Fruit fly (Drosophila melanogaster): ENCODE results near the gene ps.

The ps gene

DNA sequence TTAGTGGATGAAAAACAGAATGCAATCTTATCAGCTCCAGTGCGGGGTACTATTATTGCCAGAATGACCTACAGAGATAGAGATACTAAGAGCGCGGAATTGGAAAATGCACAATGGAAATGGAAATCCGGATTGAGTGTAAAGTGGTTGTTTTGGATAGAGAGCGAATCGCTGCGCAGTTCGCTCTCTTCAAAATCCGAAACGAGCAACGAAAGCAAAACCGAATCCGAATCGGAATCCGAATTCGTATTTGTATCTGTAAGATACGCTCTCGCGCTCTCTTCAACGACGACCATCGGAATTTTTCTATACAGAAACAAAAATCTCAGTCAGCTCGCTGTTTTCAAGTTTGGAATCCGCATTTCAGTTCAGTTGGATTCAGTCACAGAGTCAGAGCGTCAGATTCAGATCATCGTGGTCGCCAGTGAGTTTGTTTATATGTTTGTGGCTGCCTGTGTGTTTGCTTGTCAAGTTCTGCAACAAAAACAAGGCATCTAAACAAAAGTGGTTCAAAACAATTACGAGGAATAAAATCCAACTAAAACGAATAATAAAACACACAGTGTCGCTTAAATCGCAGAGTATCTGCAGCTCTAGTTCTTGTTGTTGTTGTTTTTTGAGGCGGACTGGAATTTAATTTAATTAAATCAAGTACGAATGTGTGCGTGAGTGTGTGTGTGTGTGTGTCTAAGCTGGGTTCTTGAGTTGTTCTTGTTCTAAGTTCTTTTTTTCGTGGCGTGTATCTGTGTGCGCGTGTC lies at the start of gene ps (continued):
- no peak for TF ChIP-seq CG11762 (GFP tag; optimal IDR thresholded peaks at IDR 0.05; ENCODE audit: insufficient read depth)
- TF ChIP-seq acj6 (GFP tag; optimal IDR thresholded peaks at IDR 0.05), result no peak
- no peak for TF ChIP-seq achi (GFP tag; optimal IDR thresholded peaks at IDR 0.05)
- TF ChIP-seq Gug (GFP tag; IDR thresholded peaks at IDR 0.05), result no peak
- TF ChIP-seq CG6163 (GFP tag; IDR thresholded peaks at IDR 0.05), result no peak
- peak; percentile 12 for TF ChIP-seq vri (GFP tag; optimal IDR thresholded peaks at IDR 0.05)
- TF ChIP-seq CG6808 (GFP tag; optimal IDR thresholded peaks at IDR 0.05), result no peak
- peak; percentile 75 for TF ChIP-seq CG6854 (GFP tag; optimal IDR thresholded peaks at IDR 0.05)

DNA sequence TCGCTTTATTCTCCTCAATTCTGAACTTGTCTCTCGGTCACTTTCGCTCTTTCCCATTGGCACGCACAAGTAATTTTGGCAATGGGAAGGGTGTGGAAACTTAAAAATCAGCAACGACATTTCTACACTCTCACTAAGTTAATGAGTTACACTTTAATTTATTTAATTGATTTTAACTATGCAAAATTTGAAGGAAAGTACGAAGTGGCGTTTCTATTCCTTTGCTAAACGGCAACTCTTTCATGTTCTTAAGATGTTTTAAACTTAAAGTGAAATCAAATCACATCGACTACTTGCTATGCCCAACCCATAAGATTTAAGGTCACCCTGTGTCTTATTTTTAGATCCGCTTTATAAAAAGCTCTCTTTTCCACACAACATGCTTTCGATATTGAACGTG lies 47.3 kb upstream of the ps start:
- TF ChIP-seq topi (GFP tag; optimal IDR thresholded peaks at IDR 0.05), result peak; percentile 7
- peak; percentile 30 for TF ChIP-seq Met (GFP tag; optimal IDR thresholded peaks at IDR 0.05)
- TF ChIP-seq CG15336 (GFP tag; IDR thresholded peaks at IDR 0.05), result peak; percentile 53; the same call in 1 of the 2 replicates
- TF ChIP-seq Hr4 (GFP tag; optimal IDR thresholded peaks at IDR 0.05), result peak; percentile 50
- peak; percentile 21 for TF ChIP-seq cyc (GFP tag; optimal IDR thresholded peaks at IDR 0.05)
- TF ChIP-seq svp (GFP tag), result no peak
- no peak for TF ChIP-seq dac (GFP tag; optimal IDR thresholded peaks at IDR 0.05)
- TF ChIP-seq CG6276 (GFP tag; optimal IDR thresholded peaks at IDR 0.05), result peak; percentile 36
- no peak for TF ChIP-seq Sox102F (GFP tag; optimal IDR thresholded peaks at IDR 0.05)
- TF ChIP-seq CG3919 (GFP tag; optimal IDR thresholded peaks at IDR 0.05), result peak; percentile 5
- peak; percentile 29 for TF ChIP-seq Hr39 (GFP tag; optimal IDR thresholded peaks at IDR 0.05)
- peak; percentile 58; the same call in 2 of the 3 replicates for TF ChIP-seq CG8119 (GFP tag; IDR thresholded peaks at IDR 0.05)
- no peak for TF ChIP-seq CG6792 (GFP tag; optimal IDR thresholded peaks at IDR 0.05)
- peak; percentile 13 for TF ChIP-seq CG31627 (GFP tag; optimal IDR thresholded peaks at IDR 0.05)
- TF ChIP-seq Eip78C (GFP tag), result peak; percentile 71
- peak; percentile 11 for TF ChIP-seq net (GFP tag; optimal IDR thresholded peaks at IDR 0.05)

DNA sequence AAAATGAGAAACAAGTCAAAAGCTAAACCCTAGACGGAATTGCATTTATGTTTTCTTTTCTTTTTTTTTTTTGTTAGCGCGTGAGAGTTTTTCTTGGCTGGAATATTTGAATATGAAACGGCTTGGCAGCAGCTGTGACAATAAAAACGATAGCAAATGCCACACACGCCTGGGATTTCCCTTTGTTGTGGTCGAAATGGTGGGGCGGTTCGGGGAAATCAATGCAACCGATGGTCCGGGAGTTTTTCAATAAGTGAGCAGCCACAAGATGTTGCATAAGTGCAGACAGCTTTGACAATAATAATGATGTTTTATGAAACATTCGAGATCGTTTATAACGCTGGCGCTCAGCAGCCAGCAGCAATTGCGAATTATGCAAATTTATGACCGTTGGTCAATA lies 41.0 kb upstream of the ps start:
- TF ChIP-seq CG10669 (GFP tag; optimal IDR thresholded peaks at IDR 0.05), result no peak
- no peak for TF ChIP-seq lz (GFP tag; optimal IDR thresholded peaks at IDR 0.05)
- no peak for TF ChIP-seq CG15336 (GFP tag; IDR thresholded peaks at IDR 0.05)
- TF ChIP-seq vri (GFP tag; optimal IDR thresholded peaks at IDR 0.05), result no peak
- TF ChIP-seq svp (GFP tag), result no peak
- no peak for TF ChIP-seq Gug (GFP tag; IDR thresholded peaks at IDR 0.05)
- no peak for TF ChIP-seq esn (GFP tag; optimal IDR thresholded peaks at IDR 0.05)
- no peak for TF ChIP-seq Sox14 (GFP tag; optimal IDR thresholded peaks at IDR 0.05)
- TF ChIP-seq CG6276 (GFP tag; optimal IDR thresholded peaks at IDR 0.05), result no peak
- TF ChIP-seq CG4318 (GFP tag; optimal IDR thresholded peaks at IDR 0.05), result no peak
- TF ChIP-seq Eip75B (GFP tag; optimal IDR thresholded peaks at IDR 0.05), result no peak
- no peak for TF ChIP-seq CG8319 (GFP tag; optimal IDR thresholded peaks at IDR 0.05)
- no peak for TF ChIP-seq spab (GFP tag; optimal IDR thresholded peaks at IDR 0.05)
- no peak for TF ChIP-seq CG3032 (tag; optimal IDR thresholded peaks at IDR 0.05)
- TF ChIP-seq net (GFP tag; optimal IDR thresholded peaks at IDR 0.05), result no peak
- no peak for TF ChIP-seq achi (GFP tag; optimal IDR thresholded peaks at IDR 0.05)
- TF ChIP-seq fd85E (GFP tag; optimal IDR thresholded peaks at IDR 0.05), result no peak
- TF ChIP-seq cyc (GFP tag; optimal IDR thresholded peaks at IDR 0.05), result no peak
- no peak for TF ChIP-seq Sox15 (GFP tag; optimal IDR thresholded peaks at IDR 0.05)

DNA sequence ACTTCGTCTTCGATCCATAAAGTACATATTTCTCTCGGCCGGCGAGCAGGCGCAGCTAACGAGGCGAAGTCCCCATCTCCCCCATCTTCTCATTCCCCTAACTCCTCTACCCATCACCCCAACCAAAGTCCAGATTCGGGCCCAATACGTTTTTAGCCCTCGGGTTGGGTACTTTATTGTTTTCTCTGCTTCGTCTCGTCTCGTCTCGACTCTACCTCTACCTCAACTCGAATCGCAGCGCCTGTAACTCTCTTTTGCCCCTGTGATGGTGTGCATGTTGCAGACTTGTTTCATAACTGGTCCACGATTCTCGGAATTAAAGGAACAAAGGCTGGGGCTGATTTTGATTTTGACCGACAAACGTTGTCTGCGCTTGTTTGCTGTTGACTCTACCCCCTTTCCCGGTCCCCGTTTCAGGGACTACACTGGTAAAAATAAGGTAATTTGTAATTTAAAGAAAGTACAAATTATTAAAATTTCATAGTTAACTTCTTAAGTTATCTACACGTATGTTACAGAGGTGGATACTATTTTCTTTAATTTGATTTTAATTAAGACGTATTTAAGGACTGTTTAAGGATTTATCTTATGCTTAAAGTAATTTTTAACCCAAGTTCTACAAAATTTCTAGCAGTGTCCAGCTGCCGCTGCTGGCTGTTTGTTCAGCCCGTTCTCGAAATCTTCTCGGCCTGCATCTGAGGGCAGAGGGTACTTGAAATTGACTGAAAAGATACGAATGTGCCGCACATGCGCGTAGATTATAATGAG lies 38.9 kb upstream of the ps start:
- TF ChIP-seq CG10669 (GFP tag; optimal IDR thresholded peaks at IDR 0.05), result peak; percentile 86
- TF ChIP-seq dsx (GFP tag; optimal IDR thresholded peaks at IDR 0.05; ENCODE audit: poor library complexity, severe bottlenecking), result peak; percentile 91
- TF ChIP-seq CG8632 (GFP tag; optimal IDR thresholded peaks at IDR 0.05), result peak; percentile 85
- peak; percentile 88 for TF ChIP-seq Smox (GFP tag; optimal IDR thresholded peaks at IDR 0.05)
- TF ChIP-seq CG34406 (GFP tag; optimal IDR thresholded peaks at IDR 0.05), result peak; percentile 89
- peak; percentile 76 for TF ChIP-seq CG31627 (GFP tag; optimal IDR thresholded peaks at IDR 0.05)
- TF ChIP-seq Sox15 (GFP tag; optimal IDR thresholded peaks at IDR 0.05), result peak; percentile 71
- TF ChIP-seq svp (GFP tag), result peak; percentile 93
- no peak for TF ChIP-seq Hr38 (GFP tag; optimal IDR thresholded peaks at IDR 0.05)
- TF ChIP-seq OdsH (GFP tag; optimal IDR thresholded peaks at IDR 0.05), result peak; percentile 71
- TF ChIP-seq Eip75B (GFP tag; optimal IDR thresholded peaks at IDR 0.05), result peak; percentile 89
- peak; percentile 75 for TF ChIP-seq net (GFP tag; optimal IDR thresholded peaks at IDR 0.05)
- peak; percentile 58 for TF ChIP-seq Lpt (GFP tag; optimal IDR thresholded peaks at IDR 0.05)
- TF ChIP-seq CG3919 (GFP tag; optimal IDR thresholded peaks at IDR 0.05), result peak; percentile 90
- TF ChIP-seq topi (GFP tag; optimal IDR thresholded peaks at IDR 0.05), result peak; percentile 94
- TF ChIP-seq CG11902 (GFP tag; optimal IDR thresholded peaks at IDR 0.05), result peak; percentile 66
- peak; percentile 61 for TF ChIP-seq CG32006 (GFP tag; optimal IDR thresholded peaks at IDR 0.05)
- peak; percentile 98 for TF ChIP-seq Eip78C (GFP tag)

All from whole organism, prepupa.